Fruit fly (Drosophila melanogaster): ENCODE data around the gene mRpS31.

Gene mRpS31

dm6 chr3L:16033090-16033828, 28.3 kb downstream of the mRpS31 start, which contains the start of the genes CG42717 and CG42716:
TSS of gene CG42717 (minus strand) at chr3L:16033190.
TSS of gene CG42716 (plus strand) at chr3L:16033778.
- TF ChIP-seq spab (GFP tag; optimal IDR thresholded peaks at IDR 0.05) = no peak
- TF ChIP-seq salr (GFP tag; optimal IDR thresholded peaks at IDR 0.05) = no peak
- TF ChIP-seq ss (GFP tag; optimal IDR thresholded peaks at IDR 0.05) = no peak
- no peak for TF ChIP-seq esn (GFP tag; optimal IDR thresholded peaks at IDR 0.05)
- TF ChIP-seq dac (GFP tag; optimal IDR thresholded peaks at IDR 0.05) = no peak
- no peak for TF ChIP-seq fd85E (GFP tag; optimal IDR thresholded peaks at IDR 0.05)
- TF ChIP-seq CG8632 (GFP tag; optimal IDR thresholded peaks at IDR 0.05) = no peak
- no peak for TF ChIP-seq CG34406 (GFP tag; optimal IDR thresholded peaks at IDR 0.05)
- TF ChIP-seq CG11902 (GFP tag; optimal IDR thresholded peaks at IDR 0.05) = no peak
- TF ChIP-seq CG7368 (GFP tag; optimal IDR thresholded peaks at IDR 0.05) = no peak
- no peak for TF ChIP-seq CG4318 (GFP tag; optimal IDR thresholded peaks at IDR 0.05)
- TF ChIP-seq CG3919 (GFP tag; optimal IDR thresholded peaks at IDR 0.05) = no peak
- TF ChIP-seq CG8119 (GFP tag; IDR thresholded peaks at IDR 0.05) = no peak
- no peak for TF ChIP-seq svp (GFP tag)
- no peak for TF ChIP-seq Eip93F (GFP tag; optimal IDR thresholded peaks at IDR 0.05)
- TF ChIP-seq Hr38 (GFP tag; optimal IDR thresholded peaks at IDR 0.05) = no peak

dm6 chr3L:16034224-16034623, 29.2 kb downstream of the mRpS31 start, which contains the start of gene CG42538:
TSS of gene CG42538 (plus strand) at chr3L:16034524.
- no peak for TF ChIP-seq ss (GFP tag; optimal IDR thresholded peaks at IDR 0.05)
- no peak for TF ChIP-seq svp (GFP tag)
- no peak for TF ChIP-seq CG4318 (GFP tag; optimal IDR thresholded peaks at IDR 0.05)
- TF ChIP-seq CG3919 (GFP tag; optimal IDR thresholded peaks at IDR 0.05) = no peak
- no peak for TF ChIP-seq Hr4 (GFP tag; optimal IDR thresholded peaks at IDR 0.05)
- TF ChIP-seq pdm3 (GFP tag; optimal IDR thresholded peaks at IDR 0.05) = no peak
- TF ChIP-seq CG9139 (GFP tag; optimal IDR thresholded peaks at IDR 0.05) = no peak
- no peak for TF ChIP-seq CG6163 (GFP tag; IDR thresholded peaks at IDR 0.05)
- TF ChIP-seq Sox102F (GFP tag; optimal IDR thresholded peaks at IDR 0.05) = no peak
- TF ChIP-seq CG11294 (GFP tag; IDR thresholded peaks at IDR 0.05) = no peak
- no peak for TF ChIP-seq dac (GFP tag; optimal IDR thresholded peaks at IDR 0.05)
- TF ChIP-seq CG11902 (GFP tag; optimal IDR thresholded peaks at IDR 0.05) = no peak
- no peak for TF ChIP-seq CG34406 (GFP tag; optimal IDR thresholded peaks at IDR 0.05)

- TF ChIP-seq eg (GFP tag; IDR thresholded peaks at IDR 0.05) (no peak), salr (GFP tag; optimal IDR thresholded peaks at IDR 0.05) (no peak), topi (GFP tag; optimal IDR thresholded peaks at IDR 0.05) (no peak), Eip93F (GFP tag; optimal IDR thresholded peaks at IDR 0.05) (no peak), CG9139 (GFP tag; optimal IDR thresholded peaks at IDR 0.05) (no peak), fkh (GFP tag; optimal IDR thresholded peaks at IDR 0.05) (no peak), cyc (GFP tag; optimal IDR thresholded peaks at IDR 0.05) (no peak), Met (GFP tag; optimal IDR thresholded peaks at IDR 0.05) (no peak), OdsH (GFP tag; optimal IDR thresholded peaks at IDR 0.05) (no peak), ss (GFP tag; optimal IDR thresholded peaks at IDR 0.05) (no peak), Sox15 (GFP tag; optimal IDR thresholded peaks at IDR 0.05) (no peak), Sox14 (GFP tag; optimal IDR thresholded peaks at IDR 0.05) (no peak), CG15336 (GFP tag; IDR thresholded peaks at IDR 0.05) (no peak), CG6854 (GFP tag; optimal IDR thresholded peaks at IDR 0.05) (no peak), achi (GFP tag; optimal IDR thresholded peaks at IDR 0.05) (no peak), CG11902 (GFP tag; optimal IDR thresholded peaks at IDR 0.05) (no peak), Smox (GFP tag; optimal IDR thresholded peaks at IDR 0.05) (no peak), net (GFP tag; optimal IDR thresholded peaks at IDR 0.05) (no peak), CG32006 (GFP tag; optimal IDR thresholded peaks at IDR 0.05) (no peak), pdm3 (GFP tag; optimal IDR thresholded peaks at IDR 0.05) (no peak)
These were observed 30.2 kb downstream of the mRpS31 start, which contains the start of gene CG5895 for dm6 chr3L:16035185-16035584. TSS of gene CG5895 (plus strand) at chr3L:16035485.

All from whole organism, prepupa.